Worm (Caenorhabditis elegans) whole organism, L3 larva: ENCODE measurements around the gene atp-5.
A peak's percentile ranks its signal among the peaks of the same experiment; 100 is the strongest.

ENCODE experiments used
- ZK546.5 ChIP-seq: sonication (generic microtip); optimal IDR thresholded peaks from 2 replicates; lab custom pipeline; 2017; ENCODE audit warnings: missing biosample characterization, missing genetic modification characterization
- fkh-10 ChIP-seq: sonication (generic microtip); optimal IDR thresholded peaks from 2 replicates; lab custom pipeline; 2017; ENCODE audit warnings: missing biosample characterization, missing genetic modification reagents, missing genetic modification characterization
- fos-1 ChIP-seq: fragments of 150-350 bp; optimal IDR thresholded peaks from 2 replicates; lab custom pipeline; 2014; ENCODE audit warnings: missing biosample characterization, missing genetic modification characterization
- nfya-1 ChIP-seq: sonication (generic microtip); optimal IDR thresholded peaks from 2 replicates; lab custom pipeline; 2017; ENCODE audit warnings: missing genetic modification characterization, mild to moderate bottlenecking, missing compliant biosample characterization, antibody characterized with exemption, moderate library complexity; ENCODE audit not compliant: insufficient read depth
- nhr-25 ChIP-seq: sonication (generic microtip); optimal IDR thresholded peaks from 2 replicates; lab custom pipeline; 2017; ENCODE audit warnings: missing biosample characterization, missing genetic modification characterization
- snpc-4 ChIP-seq: fragments of 150-350 bp; optimal IDR thresholded peaks from 2 replicates; lab custom pipeline; 2014; ENCODE audit warnings: missing biosample characterization, missing genetic modification characterization
- zag-1 ChIP-seq: fragments of 150-350 bp; optimal IDR thresholded peaks from 2 replicates; lab custom pipeline; 2014; ENCODE audit warnings: missing biosample characterization, missing genetic modification characterization

ce11 chrV:11167745-11168144 is 44.1 kb upstream of the atp-5 start:
- TF ChIP-seq nhr-25 (tag; lab: Kevin White, UChicago) (no peak), snpc-4 (tag; lab: Kevin White, UChicago) (no peak), fkh-10 (peak; percentile 60), nfya-1 (tag; lab: Kevin White, UChicago) (no peak), ZK546.5 (tag; lab: Kevin White, UChicago) (no peak), fos-1 (tag; lab: Kevin White, UChicago) (no peak), zag-1 (no peak)
